Fruit fly (Drosophila melanogaster): ENCODE results near the gene FoxP.

DNA sequence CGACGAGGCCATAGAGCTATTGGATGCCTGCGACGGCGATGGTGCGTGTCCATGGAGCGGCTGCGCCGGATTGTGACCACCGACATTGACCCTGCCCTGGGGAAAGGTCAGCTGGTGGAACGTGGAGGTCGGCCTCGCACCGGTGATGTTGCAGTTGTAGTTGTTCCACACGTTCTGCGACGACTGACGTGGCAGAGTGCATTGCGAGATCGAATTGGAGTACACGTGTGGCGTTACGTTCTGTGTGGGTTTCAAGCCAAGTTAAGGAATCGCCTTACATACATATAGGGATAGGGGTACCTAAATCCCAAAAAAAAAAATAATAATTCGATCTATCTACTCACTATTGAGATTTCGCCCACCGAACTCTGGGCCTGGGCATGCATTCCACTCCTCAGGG lies 4.5 kb upstream of the FoxP start:
- TF ChIP-seq Fer2 (tag; optimal IDR thresholded peaks at IDR 0.05) (no peak), Sry-δ (GFP tag; optimal IDR thresholded peaks at IDR 0.05) (no peak), lola (GFP tag; optimal IDR thresholded peaks at IDR 0.05) (no peak), org-1 (GFP tag; optimal IDR thresholded peaks at IDR 0.05) (no peak), CG18476 (GFP tag; optimal IDR thresholded peaks at IDR 0.05) (no peak), nom (GFP tag; optimal IDR thresholded peaks at IDR 0.05) (no peak), CG8765 (GFP tag; IDR thresholded peaks at IDR 0.05) (no peak), pzg (GFP tag; optimal IDR thresholded peaks at IDR 0.05) (no peak), row (GFP tag; IDR thresholded peaks at IDR 0.05) (no peak), CG2889 (GFP tag; IDR thresholded peaks at IDR 0.05) (no peak), CG11696 (GFP tag; IDR thresholded peaks at IDR 0.05) (no peak)
